Worm (Caenorhabditis elegans) whole organism, L2 larva: ENCODE data around the gene VZK822L.2.

Experiments used
- C34F6.9 ChIP-seq: fragments of 150-350 bp; optimal IDR thresholded peaks from 2 replicates; lab custom pipeline; 2014; ENCODE audit warnings: missing biosample characterization, missing genetic modification characterization
- F13H6.1 ChIP-seq: sonication (generic microtip); optimal IDR thresholded peaks from 2 replicates; lab custom pipeline; 2016; ENCODE audit warnings: missing genetic modification characterization, missing compliant biosample characterization
- R02D3.7 ChIP-seq: fragments of 150-350 bp; optimal IDR thresholded peaks from 2 replicates; lab custom pipeline; 2014; ENCODE audit warnings: missing biosample characterization, missing genetic modification characterization
- Y55F3AM.14 ChIP-seq: fragments of 200-800 bp; sonication (Bioruptor generic); optimal IDR thresholded peaks from 2 replicates; lab custom pipeline; 2018; ENCODE audit warnings: mild to moderate bottlenecking, missing genetic modification characterization, missing compliant biosample characterization
- ZK546.5 ChIP-seq: sonication (generic microtip); optimal IDR thresholded peaks from 2 replicates; lab custom pipeline; 2017; ENCODE audit warnings: missing biosample characterization, missing genetic modification characterization
- alr-1 ChIP-seq: fragments of 150-350 bp; optimal IDR thresholded peaks from 2 replicates; lab custom pipeline; 2014; ENCODE audit warnings: missing biosample characterization, missing genetic modification characterization
- aly-2 ChIP-seq: fragments of 150-350 bp; optimal IDR thresholded peaks from 2 replicates; lab custom pipeline; 2014; ENCODE audit warnings: missing biosample characterization, missing genetic modification characterization
- ama-1 ChIP-seq: fragments of 150-350 bp; optimal IDR thresholded peaks from 2 replicates; lab custom pipeline; 2018; ENCODE audit warnings: inconsistent platforms
- blmp-1 ChIP-seq: sonication (generic microtip); optimal IDR thresholded peaks from 2 replicates; lab custom pipeline; 2017; ENCODE audit warnings: missing genetic modification characterization, mild to moderate bottlenecking, missing compliant biosample characterization, antibody characterized with exemption, moderate library complexity; ENCODE audit not compliant: insufficient read depth
- ceh-16 ChIP-seq: fragments of 150-350 bp; optimal IDR thresholded peaks from 2 replicates; lab custom pipeline; 2014; ENCODE audit warnings: missing biosample characterization, missing genetic modification characterization
- ceh-82 ChIP-seq: fragments of 150-350 bp; optimal IDR thresholded peaks from 2 replicates; lab custom pipeline; 2014; ENCODE audit warnings: missing biosample characterization, missing genetic modification characterization
- crh-2 ChIP-seq: sonication (generic microtip); optimal IDR thresholded peaks from 2 replicates; lab custom pipeline; 2017; ENCODE audit warnings: missing biosample characterization, missing genetic modification characterization
- dmd-4 ChIP-seq: sonication (generic microtip); optimal IDR thresholded peaks from 2 replicates; lab custom pipeline; 2017; ENCODE audit warnings: missing biosample characterization, missing genetic modification characterization
- egl-27 ChIP-seq: sonication (generic microtip); optimal IDR thresholded peaks from 3 replicates; lab custom pipeline; 2017; ENCODE audit warnings: missing biosample characterization, missing genetic modification reagents, missing genetic modification characterization
- elt-1 ChIP-seq: fragments of 150-350 bp; optimal IDR thresholded peaks from 2 replicates; lab custom pipeline; 2014; ENCODE audit warnings: missing biosample characterization, missing genetic modification characterization
- elt-3 ChIP-seq: sonication (generic microtip); optimal IDR thresholded peaks from 2 replicates; lab custom pipeline; 2017; ENCODE audit warnings: missing biosample characterization, missing genetic modification characterization
- fos-1 ChIP-seq: fragments of 150-350 bp; optimal IDR thresholded peaks from 2 replicates; lab custom pipeline; 2014; ENCODE audit warnings: missing biosample characterization, missing genetic modification characterization
- gmeb-1 ChIP-seq: fragments of 150-350 bp; optimal IDR thresholded peaks from 2 replicates; lab custom pipeline; 2014; ENCODE audit warnings: missing biosample characterization, missing genetic modification characterization
- lin-11 ChIP-seq: fragments of 150-350 bp; sonication (generic microtip); optimal IDR thresholded peaks from 2 replicates; lab custom pipeline; 2014; ENCODE audit warnings: missing biosample characterization, missing genetic modification characterization, inconsistent platforms, mixed read lengths
- lin-13 ChIP-seq: fragments of 150-350 bp; optimal IDR thresholded peaks from 2 replicates; lab custom pipeline; 2014; ENCODE audit warnings: missing biosample characterization, missing genetic modification reagents, missing genetic modification characterization
- lin-39 ChIP-seq: fragments of 150-350 bp; optimal IDR thresholded peaks from 2 replicates; lab custom pipeline; 2014; ENCODE audit warnings: missing biosample characterization, missing genetic modification reagents, missing genetic modification characterization
- lsy-2 ChIP-seq, 2 experiments: fragments of 150-350 bp in 1 of 2; sonication (generic microtip) in 1 of 2; optimal IDR thresholded peaks; 2 replicates each; lab custom pipeline; 2014 to 2017; ENCODE audit warnings: missing biosample characterization in 2 of 2, missing genetic modification characterization in 2 of 2
- mbf-1 ChIP-seq: sonication (generic microtip); optimal IDR thresholded peaks from 2 replicates; lab custom pipeline; 2017; ENCODE audit warnings: missing biosample characterization, missing genetic modification characterization
- mdl-1 ChIP-seq, 2 experiments: fragments of 150-350 bp in 1 of 2; sonication (generic microtip) in 1 of 2; optimal IDR thresholded peaks; 2 replicates each; lab custom pipeline; 2017; ENCODE audit warnings: missing biosample characterization in 2 of 2, missing genetic modification characterization in 2 of 2
- nhr-10 ChIP-seq: sonication (generic microtip); optimal IDR thresholded peaks from 2 replicates; lab custom pipeline; 2017; ENCODE audit warnings: missing biosample characterization, missing genetic modification characterization
- nhr-11 ChIP-seq: fragments of 150-350 bp; optimal IDR thresholded peaks from 2 replicates; lab custom pipeline; 2014; ENCODE audit warnings: missing biosample characterization, missing genetic modification characterization
- nhr-12 ChIP-seq: fragments of 150-350 bp; optimal IDR thresholded peaks from 2 replicates; lab custom pipeline; 2014; ENCODE audit warnings: missing biosample characterization, missing genetic modification characterization
- nhr-129 ChIP-seq: fragments of 150-350 bp; optimal IDR thresholded peaks from 2 replicates; lab custom pipeline; 2014; ENCODE audit warnings: missing biosample characterization, missing genetic modification characterization
- nhr-21 ChIP-seq: fragments of 150-350 bp; optimal IDR thresholded peaks from 2 replicates; lab custom pipeline; 2014; ENCODE audit warnings: missing biosample characterization, missing genetic modification characterization
- nhr-23 ChIP-seq: fragments of 150-350 bp; optimal IDR thresholded peaks from 2 replicates; lab custom pipeline; 2014; ENCODE audit warnings: missing biosample characterization, missing genetic modification reagents, missing genetic modification characterization
- nhr-237 ChIP-seq: fragments of 150-350 bp; optimal IDR thresholded peaks from 2 replicates; lab custom pipeline; 2014; ENCODE audit warnings: missing biosample characterization, missing genetic modification characterization
- nhr-25 ChIP-seq: fragments of 150-350 bp; sonication (generic microtip); optimal IDR thresholded peaks from 3 replicates; lab custom pipeline; 2014; ENCODE audit warnings: missing biosample characterization, missing genetic modification characterization
- nhr-6 ChIP-seq: fragments of 150-350 bp; optimal IDR thresholded peaks from 2 replicates; lab custom pipeline; 2014; ENCODE audit warnings: missing biosample characterization, missing genetic modification characterization
- nhr-77 ChIP-seq: fragments of 150-350 bp; optimal IDR thresholded peaks from 2 replicates; lab custom pipeline; 2014; ENCODE audit warnings: missing biosample characterization, missing genetic modification characterization
- peb-1 ChIP-seq: fragments of 150-350 bp; optimal IDR thresholded peaks from 2 replicates; lab custom pipeline; 2014; ENCODE audit warnings: missing biosample characterization, missing genetic modification characterization
- sem-4 ChIP-seq: fragments of 150-350 bp; optimal IDR thresholded peaks from 2 replicates; lab custom pipeline; 2014; ENCODE audit warnings: missing biosample characterization, missing genetic modification reagents, missing genetic modification characterization
- skn-1 ChIP-seq: sonication (generic microtip); optimal IDR thresholded peaks from 2 replicates; lab custom pipeline; 2017; ENCODE audit warnings: missing biosample characterization, missing genetic modification characterization
- sma-3 ChIP-seq: sonication (generic microtip); optimal IDR thresholded peaks from 2 replicates; lab custom pipeline; 2016; ENCODE audit warnings: missing genetic modification reagents, missing genetic modification characterization, missing compliant biosample characterization
- sma-9 ChIP-seq, 2 experiments: fragments of 150-350 bp in 1 of 2; sonication (generic microtip) in 1 of 2; optimal IDR thresholded peaks; 2 replicates each; lab custom pipeline; 2014 to 2016; ENCODE audit warnings: missing genetic modification characterization in 2 of 2, mild to moderate bottlenecking in 1 of 2, missing biosample characterization in 1 of 2, missing compliant biosample characterization in 1 of 2, missing genetic modification reagents in 1 of 2, moderate library complexity in 1 of 2
- unc-39 ChIP-seq: fragments of 150-350 bp; optimal IDR thresholded peaks from 2 replicates; lab custom pipeline; 2014; ENCODE audit warnings: missing biosample characterization, missing genetic modification characterization
- unc-55 ChIP-seq: fragments of 150-350 bp; sonication (generic microtip); optimal IDR thresholded peaks from 3 replicates; lab custom pipeline; 2014; ENCODE audit warnings: missing biosample characterization, missing genetic modification reagents, missing genetic modification characterization
- unc-62 ChIP-seq: fragments of 150-350 bp; optimal IDR thresholded peaks from 2 replicates; lab custom pipeline; 2014; ENCODE audit warnings: missing biosample characterization, missing genetic modification reagents, missing genetic modification characterization
- zag-1 ChIP-seq: fragments of 150-350 bp; optimal IDR thresholded peaks from 2 replicates; lab custom pipeline; 2014; ENCODE audit warnings: missing biosample characterization, missing genetic modification characterization
- ztf-1 ChIP-seq: fragments of 200-800 bp; sonication (Bioruptor generic); conservative IDR thresholded peaks from 2 replicates; pipeline ENCODE4 v1.3.6; 2022; ENCODE audit warnings: missing genetic modification characterization, missing compliant biosample characterization
- ztf-11 ChIP-seq: sonication (generic microtip); optimal IDR thresholded peaks from 2 replicates; lab custom pipeline; 2017; ENCODE audit warnings: missing biosample characterization, missing genetic modification characterization
- ztf-4 ChIP-seq: fragments of 150-350 bp; optimal IDR thresholded peaks from 2 replicates; lab custom pipeline; 2014; ENCODE audit warnings: missing biosample characterization, missing genetic modification characterization

The VZK822L.2 gene

DNA sequence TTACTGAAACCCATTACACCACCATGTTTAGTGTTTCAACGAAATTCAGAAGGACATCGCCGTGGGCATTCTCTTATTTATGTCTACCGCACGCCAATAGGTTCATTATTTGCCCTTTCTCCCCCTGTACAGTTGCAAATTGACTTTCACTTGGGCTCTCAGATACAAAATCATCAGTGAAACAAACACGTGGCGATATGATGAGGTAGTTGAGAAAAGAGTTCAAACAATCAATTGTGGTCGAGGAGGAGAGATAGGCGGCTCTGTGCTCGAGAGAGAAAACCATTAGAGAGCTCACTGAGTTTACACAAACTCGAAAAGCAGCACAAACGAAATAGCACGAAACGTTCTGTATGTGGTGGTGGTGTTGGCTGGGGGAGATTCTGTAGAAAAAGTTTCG, 45.3 kb downstream of the VZK822L.2 start:
- TF ChIP-seq nhr-129 (tag; lab: Kevin White, UChicago) (peak; percentile 69), mdl-1 (tag; optimal IDR thresholded peaks at IDR 0.05; lab: Kevin White, UChicago) (peak in 1 of 2 experiments; percentile 57), egl-27 (no peak), nhr-6 (tag; lab: Kevin White, UChicago) (peak; percentile 17), F13H6.1 (tag; lab: Kevin White, UChicago) (peak; percentile 45), crh-2 (tag; lab: Kevin White, UChicago) (peak; percentile 30), sma-9 (GFP tag; optimal IDR thresholded peaks at IDR 0.05; lab: Kevin White, UChicago) (peak; percentile 45), sma-9 (tag; optimal IDR thresholded peaks at IDR 0.05; lab: Kevin White, UChicago) (no peak), C34F6.9 (tag; lab: Kevin White, UChicago) (peak; percentile 24), dmd-4 (tag; lab: Kevin White, UChicago) (no peak), peb-1 (tag; lab: Kevin White, UChicago) (no peak)

DNA sequence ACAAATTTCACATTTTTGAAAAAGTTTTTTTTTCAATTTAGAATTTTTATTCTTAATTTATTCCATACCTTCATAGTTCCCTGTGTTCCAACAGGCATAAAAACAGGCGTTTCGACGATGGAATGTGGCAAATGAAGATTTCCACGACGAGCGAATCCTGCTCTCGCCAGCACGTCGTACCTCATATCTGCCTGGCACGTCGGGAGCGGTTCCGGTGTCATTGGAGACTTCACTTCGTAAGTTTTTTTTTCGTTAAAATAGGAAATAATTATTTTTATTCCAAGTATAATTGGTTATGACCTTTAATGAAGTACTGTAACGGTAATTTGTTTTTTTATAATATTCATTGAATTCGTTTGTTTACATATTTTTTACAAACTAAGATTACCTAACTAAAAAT, 47.8 kb downstream of the VZK822L.2 start, which contains the start of gene tgt-1:
Gene tgt-1 (minus strand): TSS at position 232 of the 400 bp plus-strand sequence.
- TF ChIP-seq ztf-1 (GFP tag; lab: Robert Waterston, UW) (no peak), elt-3 (no peak), crh-2 (tag; lab: Kevin White, UChicago) (no peak), sem-4 (tag; lab: Kevin White, UChicago) (no peak), nhr-25 (tag; lab: Kevin White, UChicago) (peak; percentile 9), F13H6.1 (tag; lab: Kevin White, UChicago) (no peak), ama-1 (lab: Kevin White, UChicago) (no peak)
- TF ChIP-seq, all 48 proteins: peak for 1

DNA sequence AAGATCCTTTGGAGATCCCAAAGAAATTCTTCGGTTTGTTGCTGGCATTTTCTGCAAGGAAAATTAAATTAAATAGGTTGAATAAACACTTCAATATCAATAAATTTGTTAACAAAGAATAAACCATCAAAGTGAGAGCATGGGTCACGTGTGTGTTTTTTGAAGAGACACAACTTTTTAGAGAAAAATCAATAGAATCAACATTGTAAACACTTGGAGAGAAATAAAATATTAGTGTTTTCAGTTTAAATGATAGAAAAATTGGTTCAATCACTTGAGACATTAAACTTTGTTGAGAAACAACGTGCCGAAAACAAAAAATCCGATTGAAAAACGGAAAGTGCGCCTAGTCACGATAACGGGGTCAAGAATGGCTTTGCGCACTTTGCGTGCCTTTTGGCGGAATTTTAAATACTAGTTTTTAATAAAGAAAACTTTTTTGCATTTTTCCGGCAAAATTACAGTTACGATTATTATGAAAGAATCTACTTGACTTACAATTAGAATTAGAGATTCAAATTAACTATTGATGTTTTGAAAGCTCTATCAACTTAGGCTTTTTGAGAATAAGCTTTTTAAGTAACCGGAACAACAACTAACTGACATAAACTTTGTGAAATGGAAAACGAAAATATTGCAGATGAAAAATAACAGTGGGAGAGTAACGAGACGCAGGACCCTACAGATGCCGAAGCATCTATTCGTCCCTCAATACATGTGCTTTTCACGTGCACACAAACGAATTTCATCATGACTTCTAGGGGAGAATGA, 49.8 kb downstream of the VZK822L.2 start, which contains the start of gene ZK829.7:
Gene ZK829.7 (minus strand): TSS at position 51 of the 771 bp plus-strand sequence.
- TF ChIP-seq nhr-21 (tag; lab: Kevin White, UChicago), result peak; percentile 52
- TF ChIP-seq peb-1 (tag; lab: Kevin White, UChicago), result no peak
- peak; percentile 15 for TF ChIP-seq fos-1
- TF ChIP-seq alr-1 (tag; lab: Kevin White, UChicago), result no peak
- no peak for TF ChIP-seq mbf-1 (tag; lab: Kevin White, UChicago)
- no peak for TF ChIP-seq nhr-12 (tag; lab: Kevin White, UChicago)
- no peak for TF ChIP-seq elt-1 (tag; lab: Kevin White, UChicago)
- TF ChIP-seq ceh-16, result no peak
- no peak for TF ChIP-seq zag-1 (tag; lab: Kevin White, UChicago)
- peak; percentile 68 for TF ChIP-seq F13H6.1 (tag; lab: Kevin White, UChicago)
- TF ChIP-seq skn-1 (tag; lab: Kevin White, UChicago), result no peak
- no peak for TF ChIP-seq lin-39 (tag; lab: Kevin White, UChicago)
- no peak for TF ChIP-seq Y55F3AM.14 (GFP tag; lab: Kevin White, UChicago)
- no peak for TF ChIP-seq ztf-4
- no peak for TF ChIP-seq nhr-11 (tag; lab: Kevin White, UChicago)
- TF ChIP-seq unc-55 (GFP tag; lab: Kevin White, UChicago), result peak; percentile 39
- no peak for TF ChIP-seq ztf-11 (tag; lab: Kevin White, UChicago)
- TF ChIP-seq ztf-1 (GFP tag; lab: Robert Waterston, UW), result no peak
- TF ChIP-seq lsy-2 (tag; optimal IDR thresholded peaks at IDR 0.05; lab: Kevin White, UChicago), result peak; percentile 77 to 89
- peak; percentile 73 for TF ChIP-seq C34F6.9 (tag; lab: Kevin White, UChicago)
- TF ChIP-seq gmeb-1 (tag; lab: Kevin White, UChicago), result peak; percentile 98
- no peak for TF ChIP-seq lin-11 (tag; lab: Kevin White, UChicago)
- TF ChIP-seq blmp-1, result peak; percentile 13
- no peak for TF ChIP-seq nhr-10 (tag; lab: Kevin White, UChicago)
- TF ChIP-seq unc-39 (tag; lab: Kevin White, UChicago), result no peak
- peak; percentile 51 for TF ChIP-seq nhr-129 (tag; lab: Kevin White, UChicago)
- TF ChIP-seq aly-2 (tag; lab: Kevin White, UChicago), result no peak
- TF ChIP-seq sma-9 (GFP tag; optimal IDR thresholded peaks at IDR 0.05; lab: Kevin White, UChicago), result peak; percentile 93
- TF ChIP-seq sma-9 (tag; optimal IDR thresholded peaks at IDR 0.05; lab: Kevin White, UChicago), result no peak
- peak; percentile 47 for TF ChIP-seq egl-27
- TF ChIP-seq ama-1 (lab: Kevin White, UChicago), result no peak
- TF ChIP-seq nhr-25 (tag; lab: Kevin White, UChicago), result peak; percentile 74
- TF ChIP-seq unc-62 (GFP tag; lab: Kevin White, UChicago), result no peak
- peak; percentile 5 for TF ChIP-seq R02D3.7
- peak; percentile 81 for TF ChIP-seq lin-13 (GFP tag; lab: Kevin White, UChicago)
- TF ChIP-seq dmd-4 (tag; lab: Kevin White, UChicago), result no peak
- TF ChIP-seq ZK546.5 (tag; lab: Kevin White, UChicago), result peak; percentile 48
- peak; percentile 85 for TF ChIP-seq crh-2 (tag; lab: Kevin White, UChicago)
- TF ChIP-seq ceh-82 (tag; lab: Kevin White, UChicago), result no peak
- TF ChIP-seq sma-3 (GFP tag; lab: Kevin White, UChicago), result peak; percentile 82
- TF ChIP-seq nhr-23 (tag; lab: Kevin White, UChicago), result no peak
- peak; percentile 20 for TF ChIP-seq nhr-77 (tag; lab: Kevin White, UChicago)
- peak; percentile 60 for TF ChIP-seq sem-4 (tag; lab: Kevin White, UChicago)
- peak; percentile 65 for TF ChIP-seq nhr-237 (tag; lab: Kevin White, UChicago)
